Worm (Caenorhabditis elegans): ENCODE data around the gene fbxa-222.
A peak's percentile ranks its signal among the peaks of the same experiment; 100 is the strongest.
"Not testable (repeated sequence)": the region's sequence is repeated elsewhere in the genome, so short reads cannot be mapped to it uniquely, and the experiment has no call there.

The fbxa-222 gene

DNA sequence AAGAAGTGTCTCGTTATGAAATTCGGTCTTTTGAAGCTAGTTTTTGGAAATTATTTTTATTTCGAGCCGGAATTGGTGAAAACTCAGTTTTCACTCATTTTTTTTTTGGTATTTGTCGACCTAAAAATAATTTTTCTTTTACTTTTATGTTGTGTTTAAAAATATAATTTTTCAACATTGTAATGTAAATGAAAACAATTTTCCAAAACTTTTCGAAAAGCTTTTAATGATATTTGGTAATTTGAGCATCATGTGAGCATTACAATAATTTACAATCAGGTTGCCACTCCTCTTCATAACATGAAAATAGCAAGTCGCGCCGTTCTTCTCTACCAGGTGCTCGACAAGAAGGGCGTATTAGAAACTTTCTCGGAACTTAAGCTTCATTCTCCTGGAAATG lies 2.8 kb upstream of the fbxa-222 start, which contains the start of gene fbxa-221:
fbxa-221 (plus strand) TSS at position 301 of the 400 bp plus-strand sequence.
- not testable (repeated sequence) for TF ChIP-seq nhr-48, nhr-76, lsy-2 (tag; optimal IDR thresholded peaks at IDR 0.05)

DNA sequence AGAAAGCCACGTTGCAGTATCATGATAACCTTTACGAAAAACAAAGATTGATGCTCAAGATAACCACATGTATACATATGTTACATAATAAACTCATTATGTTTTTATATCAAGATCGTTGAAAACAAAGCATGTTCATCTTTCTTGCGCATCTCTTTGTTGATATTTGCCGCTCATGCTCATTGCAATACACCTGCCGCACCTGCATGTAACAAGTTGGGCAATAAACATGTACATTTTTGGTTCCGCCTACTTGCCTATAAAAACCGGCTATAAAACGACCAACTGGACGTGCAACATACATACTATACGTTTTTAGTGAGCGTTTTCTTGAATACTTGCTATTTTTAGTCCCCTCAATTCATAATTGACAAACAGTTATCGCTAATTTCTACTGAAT lies 2.2 kb downstream of the fbxa-222 start, which contains the start of gene fbxa-16:
fbxa-16 (plus strand) TSS at position 301 of the 400 bp plus-strand sequence.
- TF ChIP-seq tag-97 (GFP tag; IDR thresholded peaks at IDR 0.05); lsy-2 (tag; optimal IDR thresholded peaks at IDR 0.05); fos-1 (tag; optimal IDR thresholded peaks at IDR 0.05): not testable (repeated sequence)

DNA sequence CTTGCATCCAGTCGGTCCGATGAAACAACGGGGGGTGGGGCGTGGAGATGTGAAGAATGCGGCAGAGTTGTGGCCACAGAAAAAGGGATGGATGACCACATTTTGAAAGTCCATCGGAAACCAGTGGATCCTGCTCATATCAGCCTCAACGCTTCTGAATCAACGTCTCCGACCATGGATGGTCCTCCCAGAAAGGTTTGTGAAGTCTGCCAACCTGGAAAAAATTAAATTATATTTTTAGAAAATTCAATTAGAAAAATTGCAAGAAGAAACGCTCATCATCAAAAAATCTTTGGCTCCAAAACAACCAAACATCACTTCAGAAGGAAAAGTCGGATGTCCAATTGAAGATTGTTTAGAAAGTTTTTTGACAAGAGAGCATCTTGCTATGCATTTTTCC lies 24.0 kb downstream of the fbxa-222 start, which contains the start of gene Y73B3A.8:
Y73B3A.8 (minus strand) TSS at position 101 of the 400 bp plus-strand sequence.
- TF ChIP-seq dve-1 (tag; optimal IDR thresholded peaks at IDR 0.05; ENCODE audit: insufficient read depth): no peak
- TF ChIP-seq ces-1 (GFP tag; optimal IDR thresholded peaks at IDR 0.05): no peak
- TF ChIP-seq zfp-3 (GFP tag; conservative IDR thresholded peaks at IDR 0.05): no peak
- no peak for TF ChIP-seq Y75B8A.6 (GFP tag; IDR thresholded peaks at IDR 0.05)
- TF ChIP-seq daf-16 (GFP tag; optimal IDR thresholded peaks at IDR 0.05): no peak
- no peak for TF ChIP-seq daf-16 (tag; optimal IDR thresholded peaks at IDR 0.05)
- no peak for TF ChIP-seq nhr-6 (tag; optimal IDR thresholded peaks at IDR 0.05)
- no peak for TF ChIP-seq nhr-11 (tag; optimal IDR thresholded peaks at IDR 0.05)
- no peak for TF ChIP-seq madf-9 (GFP tag; conservative IDR thresholded peaks at IDR 0.05)

DNA sequence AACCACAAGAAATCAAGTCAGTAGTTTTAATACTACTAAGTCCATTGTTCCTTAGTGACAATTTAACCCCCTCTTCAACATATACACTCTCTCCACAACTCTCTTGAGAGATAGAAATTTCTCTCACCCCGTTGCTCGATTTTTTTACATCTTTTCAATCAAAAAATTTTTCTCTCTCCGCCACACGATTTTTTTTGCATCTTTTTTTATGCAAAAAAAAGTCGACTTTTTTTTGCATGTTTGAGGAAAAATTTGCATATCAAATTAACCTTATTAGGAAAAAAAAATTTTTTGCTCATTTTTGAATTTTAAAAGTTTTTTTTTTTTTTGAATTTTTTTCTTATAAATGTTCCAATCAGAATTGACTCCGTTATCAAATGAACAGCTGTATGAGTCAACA lies 29.7 kb downstream of the fbxa-222 start:
- TF ChIP-seq madf-5 (GFP tag; IDR thresholded peaks at IDR 0.05): no peak
- TF ChIP-seq lin-15B (tag; optimal IDR thresholded peaks at IDR 0.05): no peak
- peak in 1 of 2 experiments; percentile 90 for TF ChIP-seq unc-62 (GFP tag; optimal IDR thresholded peaks at IDR 0.05 in 1 of 2)
- TF ChIP-seq unc-62 (tag; optimal IDR thresholded peaks at IDR 0.05): no peak
- no peak for TF ChIP-seq daf-8 (GFP tag; IDR thresholded peaks at IDR 0.05)
- no peak for TF ChIP-seq ceh-28 (tag; optimal IDR thresholded peaks at IDR 0.05)
- no peak for TF ChIP-seq F26F4.8 (GFP tag; conservative IDR thresholded peaks at IDR 0.05)
- no peak for TF ChIP-seq Y105C5A.15 (GFP tag; IDR thresholded peaks at IDR 0.05)
- TF ChIP-seq ceh-62 (tag; optimal IDR thresholded peaks at IDR 0.05): no peak
- no peak for TF ChIP-seq unc-130 (GFP tag; optimal IDR thresholded peaks at IDR 0.05)
- TF ChIP-seq rbr-2 (tag; optimal IDR thresholded peaks at IDR 0.05): no peak
- no peak for TF ChIP-seq arid-1 (GFP tag; conservative IDR thresholded peaks at IDR 0.05)
- no peak for TF ChIP-seq ceh-82 (tag; optimal IDR thresholded peaks at IDR 0.05)
- TF ChIP-seq dmd-9 (GFP tag; IDR thresholded peaks at IDR 0.05): no peak
- TF ChIP-seq sdz-12 (GFP tag; optimal IDR thresholded peaks at IDR 0.05): no peak
- no peak for TF ChIP-seq nhr-11 (tag; optimal IDR thresholded peaks at IDR 0.05)
- no peak for TF ChIP-seq pqm-1 (tag; optimal IDR thresholded peaks at IDR 0.05)
- TF ChIP-seq hif-1 (tag; optimal IDR thresholded peaks at IDR 0.05): no peak
- TF ChIP-seq lin-29 (GFP tag; IDR thresholded peaks at IDR 0.05): 0 out of 2 replicates have a peak, but pooled peaks have one; percentile 52

DNA sequence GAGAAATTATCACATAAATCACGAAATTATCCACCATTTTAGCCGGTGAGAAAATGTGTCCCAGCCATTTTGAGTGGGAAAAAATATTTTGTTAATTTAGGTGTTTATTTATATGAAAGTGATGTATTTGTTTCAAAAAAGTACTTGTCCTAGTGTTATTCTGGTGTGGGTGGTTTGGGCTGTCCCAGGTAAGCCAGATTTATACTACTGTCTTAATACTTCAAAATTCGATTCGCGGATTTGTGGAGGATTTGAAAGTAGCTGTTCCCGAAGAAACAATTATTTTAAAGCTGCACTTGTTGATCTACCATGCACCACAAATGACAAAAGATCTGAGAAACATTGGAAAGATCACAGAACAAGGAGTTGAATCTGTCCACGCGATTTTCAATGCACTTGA lies 30.6 kb downstream of the fbxa-222 start, which contains the start of gene Y73B3A.11:
Y73B3A.11 (plus strand) TSS at position 301 of the 400 bp plus-strand sequence.
- peak in 1 of 2 experiments; percentile 47 for TF ChIP-seq unc-62 (GFP tag; optimal IDR thresholded peaks at IDR 0.05 in 1 of 2)
- no peak for TF ChIP-seq unc-62 (tag; optimal IDR thresholded peaks at IDR 0.05)
- no peak for TF ChIP-seq ceh-28 (tag; optimal IDR thresholded peaks at IDR 0.05)

DNA sequence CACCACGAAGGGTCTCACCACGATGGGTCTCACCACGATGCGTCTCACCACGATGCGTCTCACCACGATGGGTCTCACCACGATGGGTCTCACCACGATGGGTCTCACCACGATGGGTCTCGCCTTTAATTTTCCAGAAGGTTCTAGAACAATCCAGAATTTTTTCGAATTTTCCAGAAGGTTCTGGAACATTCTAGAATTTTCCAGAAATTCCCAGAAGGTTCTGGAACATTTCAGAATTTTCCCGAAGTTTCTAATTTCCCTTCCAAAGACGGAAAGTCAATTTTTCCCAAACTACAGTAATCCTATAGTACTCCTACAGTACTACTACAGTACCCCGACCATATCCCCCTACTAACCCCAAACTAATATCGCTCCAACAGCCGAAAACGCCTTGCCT lies 44.4 kb downstream of the fbxa-222 start:
- TF ChIP-seq dmd-9 (GFP tag; IDR thresholded peaks at IDR 0.05): 0 out of 2 replicates have a peak, but pooled peaks have one; percentile 18
